Worm (Caenorhabditis elegans) whole organism, L4 larva: Measurements from ENCODE around the gene inso-1.

Experiments used
- T20F7.1 ChIP-seq: fragments of 200-800 bp; sonication (Bioruptor generic); optimal IDR thresholded peaks from 2 replicates; lab custom pipeline; 2018; ENCODE audit warnings: mild to moderate bottlenecking, missing genetic modification characterization, missing compliant biosample characterization
- T26A8.4 ChIP-seq: fragments of 200-800 bp; sonication (Bioruptor generic); IDR thresholded peaks from 2 replicates; pipeline ENCODE4 v1.3.6; 2022; ENCODE audit warnings: missing genetic modification characterization, missing compliant biosample characterization
- Y105C5A.15 ChIP-seq: fragments of 200-800 bp; sonication (Bioruptor generic); IDR thresholded peaks from 2 replicates; pipeline ENCODE4 v1.3.6; 2022; ENCODE audit warnings: missing genetic modification characterization, missing compliant biosample characterization
- Y48G9A.11 ChIP-seq: fragments of 200-800 bp; sonication (Bioruptor generic); IDR thresholded peaks from 2 replicates; pipeline ENCODE4 v1.3.6; 2022; ENCODE audit warnings: missing genetic modification reagents, missing genetic modification characterization, missing compliant biosample characterization
- aha-1 ChIP-seq: fragments of 150-350 bp; peaks from one replicate; lab custom pipeline; 2014; ENCODE audit warnings: missing biosample characterization, missing genetic modification characterization
- ceh-20 ChIP-seq: fragments of 200-800 bp; sonication (Bioruptor generic); IDR thresholded peaks from 2 replicates; pipeline ENCODE4 v1.3.6; 2022; ENCODE audit warnings: missing genetic modification reagents, missing genetic modification characterization, missing compliant biosample characterization
- ceh-44 ChIP-seq: fragments of 200-800 bp; sonication (Bioruptor generic); IDR thresholded peaks from 2 replicates; pipeline ENCODE4 v1.3.6; 2022; ENCODE audit warnings: missing genetic modification reagents, missing genetic modification characterization, missing compliant biosample characterization
- ceh-62 ChIP-seq: sonication (generic microtip); optimal IDR thresholded peaks from 2 replicates; lab custom pipeline; 2017; ENCODE audit warnings: missing biosample characterization, missing genetic modification characterization
- ces-1 ChIP-seq: fragments of 150-350 bp; sonication (generic microtip); optimal IDR thresholded peaks from 4 replicates; lab custom pipeline; 2014; ENCODE audit warnings: missing biosample characterization, missing genetic modification reagents, missing genetic modification characterization
- cey-2 ChIP-seq: sonication (generic microtip); optimal IDR thresholded peaks from 3 replicates; lab custom pipeline; 2017; ENCODE audit warnings: missing genetic modification characterization, mild to moderate bottlenecking, missing compliant biosample characterization, antibody characterized with exemption, borderline replicate concordance; ENCODE audit not compliant: insufficient read depth
- ctbp-1 ChIP-seq: fragments of 200-800 bp; sonication (Bioruptor generic); IDR thresholded peaks from 2 replicates; pipeline ENCODE4 v1.3.6; 2022; ENCODE audit warnings: missing genetic modification reagents, missing genetic modification characterization, missing compliant biosample characterization
- daf-12 ChIP-seq: fragments of 150-350 bp; optimal IDR thresholded peaks from 2 replicates; lab custom pipeline; 2014; ENCODE audit warnings: missing biosample characterization, missing genetic modification reagents, missing genetic modification characterization
- daf-19 ChIP-seq: fragments of 200-800 bp; sonication (Bioruptor generic); conservative IDR thresholded peaks from 2 replicates; pipeline ENCODE4 v1.3.6; 2022; ENCODE audit warnings: missing genetic modification characterization, missing compliant biosample characterization
- daf-8 ChIP-seq: fragments of 200-800 bp; sonication (Bioruptor generic); IDR thresholded peaks from 2 replicates; pipeline ENCODE4 v1.3.6; 2022; ENCODE audit warnings: missing genetic modification characterization, missing compliant biosample characterization
- dmd-6 ChIP-seq: fragments of 200-800 bp; sonication (Bioruptor generic); IDR thresholded peaks from 2 replicates; pipeline ENCODE4 v1.3.6; 2022; ENCODE audit warnings: missing genetic modification reagents, missing genetic modification characterization, missing compliant biosample characterization
- dmd-8 ChIP-seq: fragments of 200-800 bp; sonication (Bioruptor generic); IDR thresholded peaks from 2 replicates; pipeline ENCODE4 v1.3.6; 2022; ENCODE audit warnings: missing genetic modification characterization, missing compliant biosample characterization
- dve-1 ChIP-seq: sonication (generic microtip); optimal IDR thresholded peaks from 2 replicates; lab custom pipeline; 2017; ENCODE audit warnings: antibody characterized with exemption, mild to moderate bottlenecking, missing genetic modification characterization, missing compliant biosample characterization; ENCODE audit not compliant: insufficient read depth
- egl-27 ChIP-seq: sonication (generic microtip); optimal IDR thresholded peaks from 3 replicates; lab custom pipeline; 2017; ENCODE audit warnings: missing biosample characterization, missing genetic modification reagents, missing genetic modification characterization
- hlh-30 ChIP-seq: sonication (generic microtip); optimal IDR thresholded peaks from 2 replicates; lab custom pipeline; 2017; ENCODE audit warnings: antibody characterized with exemption, mild to moderate bottlenecking, missing genetic modification characterization, missing compliant biosample characterization; ENCODE audit not compliant: insufficient read depth
- lin-15B ChIP-seq: fragments of 150-350 bp; sonication (generic microtip); optimal IDR thresholded peaks from 3 replicates; lab custom pipeline; 2014; ENCODE audit warnings: missing biosample characterization, missing genetic modification characterization
- madf-5 ChIP-seq, 2 experiments: fragments of 200-800 bp; sonication (Bioruptor generic); IDR thresholded peaks; 2 replicates each; pipeline ENCODE4 v1.3.6; 2022; ENCODE audit warnings: missing compliant biosample characterization in 2 of 2, missing genetic modification characterization in 2 of 2
- madf-9 ChIP-seq: fragments of 200-800 bp; sonication (Bioruptor generic); conservative IDR thresholded peaks from 2 replicates; pipeline ENCODE4 v1.3.6; 2022; ENCODE audit warnings: missing genetic modification reagents, missing genetic modification characterization, missing compliant biosample characterization
- mdt-29 ChIP-seq: fragments of 200-800 bp; sonication (Bioruptor generic); IDR thresholded peaks from 2 replicates; pipeline ENCODE4 v1.3.6; 2022; ENCODE audit warnings: missing genetic modification reagents, missing genetic modification characterization, missing compliant biosample characterization
- mep-1 ChIP-seq: fragments of 150-350 bp; sonication (generic microtip); optimal IDR thresholded peaks from 3 replicates; lab custom pipeline; 2014; ENCODE audit warnings: missing biosample characterization, missing genetic modification characterization
- mes-2 ChIP-seq: sonication (generic microtip); optimal IDR thresholded peaks from 2 replicates; lab custom pipeline; 2016; ENCODE audit warnings: missing genotype, mild to moderate bottlenecking, missing genetic modification characterization, missing compliant biosample characterization; ENCODE audit not compliant: poor library complexity, severe bottlenecking
- nhr-25 ChIP-seq: sonication (generic microtip); optimal IDR thresholded peaks from 2 replicates; lab custom pipeline; 2017; ENCODE audit warnings: missing genetic modification characterization, mild to moderate bottlenecking, missing compliant biosample characterization, antibody characterized with exemption, moderate library complexity, borderline replicate concordance; ENCODE audit not compliant: insufficient read depth
- nhr-42 ChIP-seq: fragments of 200-800 bp; sonication (Bioruptor generic); IDR thresholded peaks from 2 replicates; pipeline ENCODE4 v1.3.6; 2022; ENCODE audit warnings: missing genetic modification characterization, missing compliant biosample characterization
- nhr-48 ChIP-seq: sonication (generic microtip); optimal IDR thresholded peaks from 2 replicates; lab custom pipeline; 2016; ENCODE audit warnings: mild to moderate bottlenecking, missing genetic modification characterization, missing compliant biosample characterization
- nhr-77 ChIP-seq: fragments of 150-350 bp; optimal IDR thresholded peaks from 2 replicates; lab custom pipeline; 2014; ENCODE audit warnings: missing biosample characterization, missing genetic modification characterization
- pha-4 ChIP-seq, 2 experiments: fragments of 150-350 bp in 1 of 2; fragments of 200-800 bp in 1 of 2; sonication (Bioruptor generic) in 1 of 2; IDR thresholded peaks in 1 of 2; optimal IDR thresholded peaks in 1 of 2; 2 replicates each; pipeline versions ENCODE4 v1.3.6 to Lab custom; 2014 to 2022; ENCODE audit warnings: missing genetic modification characterization in 2 of 2, missing genetic modification reagents in 2 of 2, missing biosample characterization in 1 of 2, missing compliant biosample characterization in 1 of 2
- php-3 ChIP-seq: fragments of 200-800 bp; sonication (Bioruptor generic); IDR thresholded peaks from 2 replicates; pipeline ENCODE4 v1.3.6; 2022; ENCODE audit warnings: missing genetic modification reagents, missing genetic modification characterization, missing compliant biosample characterization
- saeg-2 ChIP-seq: fragments of 200-800 bp; sonication (Bioruptor generic); IDR thresholded peaks from 2 replicates; pipeline ENCODE4 v1.3.6; 2022; ENCODE audit warnings: missing genetic modification reagents, missing genetic modification characterization, missing compliant biosample characterization
- skn-1 ChIP-seq: fragments of 150-350 bp; optimal IDR thresholded peaks from 2 replicates; lab custom pipeline; 2014; ENCODE audit warnings: missing biosample characterization, missing genetic modification characterization
- spr-1 ChIP-seq: sonication (generic microtip); optimal IDR thresholded peaks from 2 replicates; lab custom pipeline; 2016; ENCODE audit warnings: mild to moderate bottlenecking, missing genetic modification characterization, missing compliant biosample characterization
- spr-3 ChIP-seq: fragments of 200-800 bp; sonication (Bioruptor generic); optimal IDR thresholded peaks from 2 replicates; lab custom pipeline; 2018; ENCODE audit warnings: mild to moderate bottlenecking, missing genetic modification characterization, missing compliant biosample characterization
- tra-1 ChIP-seq: fragments of 200-800 bp; sonication (Bioruptor generic); IDR thresholded peaks from 2 replicates; pipeline ENCODE4 v1.3.6; 2022; ENCODE audit warnings: missing genetic modification reagents, missing genetic modification characterization, missing compliant biosample characterization
- unc-39 ChIP-seq: sonication (generic microtip); optimal IDR thresholded peaks from 2 replicates; lab custom pipeline; 2017; ENCODE audit warnings: missing biosample characterization, missing genetic modification characterization
- zag-1 ChIP-seq: fragments of 150-350 bp; optimal IDR thresholded peaks from 2 replicates; lab custom pipeline; 2014; ENCODE audit warnings: missing biosample characterization, missing genetic modification characterization
- zfp-3 ChIP-seq: fragments of 200-800 bp; sonication (Bioruptor generic); conservative IDR thresholded peaks from 2 replicates; pipeline ENCODE4 v1.3.6; 2022; ENCODE audit warnings: missing genetic modification reagents, missing genetic modification characterization, missing compliant biosample characterization
- ztf-11 ChIP-seq: fragments of 150-350 bp; optimal IDR thresholded peaks from 2 replicates; lab custom pipeline; 2014; ENCODE audit warnings: missing biosample characterization, missing genetic modification characterization

Gene inso-1

DNA sequence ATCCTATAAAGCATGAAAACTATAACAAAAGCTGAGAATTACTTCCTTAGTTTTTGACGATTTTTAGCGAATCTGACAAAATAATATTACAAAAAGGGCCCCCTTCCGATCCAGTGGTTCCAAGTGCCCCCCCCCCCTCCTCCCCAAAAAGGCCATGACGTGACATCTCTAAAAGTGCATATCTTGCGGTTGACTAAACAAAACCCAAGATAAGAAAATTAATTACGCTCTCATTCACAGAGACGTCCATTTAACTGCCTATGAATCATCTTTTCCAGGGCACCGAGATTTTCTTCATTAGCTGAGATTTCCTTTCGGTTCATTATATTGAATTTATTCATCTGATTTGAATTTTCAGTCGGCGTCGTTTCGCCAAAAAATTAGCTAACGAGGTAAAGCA, at the start of gene inso-1:
TSS of gene inso-1 (plus strand) at position 301 of the 400 bp plus-strand sequence.
- TF ChIP-seq nhr-77 (tag; lab: Kevin White, UChicago), result no peak
- no peak for TF ChIP-seq T20F7.1 (GFP tag; lab: Kevin White, UChicago)
- TF ChIP-seq Y105C5A.15 (GFP tag; lab: Robert Waterston, UW), result no peak
- peak; percentile 33 for TF ChIP-seq aha-1
- no peak for TF ChIP-seq ceh-20 (GFP tag; lab: Robert Waterston, UW)
- TF ChIP-seq T26A8.4 (GFP tag; lab: Robert Waterston, UW), result no peak

DNA sequence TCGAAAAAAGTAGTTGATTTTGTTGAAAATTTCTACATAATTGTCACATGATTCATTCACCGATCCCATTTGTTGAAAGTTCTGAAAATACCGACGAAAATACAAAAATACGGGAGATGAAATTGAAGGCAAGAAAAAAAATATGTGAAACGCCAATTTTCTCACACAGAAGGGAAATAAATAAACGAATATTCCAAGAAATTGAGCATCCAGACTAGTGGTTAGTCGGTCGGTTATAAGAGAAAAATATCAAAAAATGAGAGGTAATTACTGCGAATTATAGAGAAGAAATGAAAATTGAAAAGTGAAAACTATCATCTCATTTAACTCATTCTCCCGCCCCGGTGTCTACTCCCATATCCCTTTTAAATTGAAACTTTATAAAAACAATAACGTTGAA, 44.4 kb upstream of the inso-1 start, which contains the start of gene npr-11:
TSS of gene npr-11 (minus strand) at position 101 of the 400 bp plus-strand sequence.
- TF ChIP-seq daf-19 (GFP tag; lab: Robert Waterston, UW) (no peak), madf-9 (no peak)

ce11 chrX:1257668-1258067, 42.3 kb upstream of the inso-1 start:
- TF ChIP-seq madf-9 (no peak), nhr-25 (tag; lab: Kevin White, UChicago) (no peak), aha-1 (peak; percentile 94), spr-3 (no peak), Y48G9A.11 (GFP tag; lab: Robert Waterston, UW) (no peak)

ce11 chrX:1265336-1265735, 34.6 kb upstream of the inso-1 start:
- TF ChIP-seq ceh-44 (GFP tag; lab: Robert Waterston, UW), result no peak
- peak; percentile 91 for TF ChIP-seq ces-1 (GFP tag; lab: Kevin White, UChicago)
- TF ChIP-seq ctbp-1 (GFP tag; lab: Robert Waterston, UW), result 0 out of 2 replicates have a peak, but pooled peaks have one; percentile 29

- TF ChIP-seq ceh-62 (no peak), skn-1 (no peak), ceh-44 (GFP tag; lab: Robert Waterston, UW) (no peak), ztf-11 (no peak), madf-5 (GFP tag; IDR thresholded peaks at IDR 0.05; lab: Robert Waterston, UW) (no peak), nhr-25 (tag; lab: Kevin White, UChicago) (no peak), ctbp-1 (GFP tag; lab: Robert Waterston, UW) (no peak), pha-4 (GFP tag; IDR thresholded peaks at IDR 0.05; lab: Robert Waterston, UW) (no peak), pha-4 (tag; optimal IDR thresholded peaks at IDR 0.05; lab: Kevin White, UChicago) (no peak), daf-12 (tag; lab: Kevin White, UChicago) (no peak), mes-2 (tag; lab: Kevin White, UChicago) (no peak), mdt-29 (no peak), zfp-3 (GFP tag; lab: Robert Waterston, UW) (no peak), dve-1 (tag; lab: Kevin White, UChicago) (no peak), daf-8 (GFP tag; lab: Robert Waterston, UW) (no peak), mep-1 (no peak), nhr-77 (tag; lab: Kevin White, UChicago) (no peak)
Observed at ce11 chrX:1270598-1270997, 29.4 kb upstream of the inso-1 start, which contains the start of gene C25G6.1. TSS of gene C25G6.1 (plus strand) at chrX:1270898.

- TF ChIP-seq nhr-42 (GFP tag; lab: Robert Waterston, UW) (no peak), T20F7.1 (GFP tag; lab: Kevin White, UChicago) (peak; percentile 57), saeg-2 (no peak), dmd-8 (GFP tag; lab: Robert Waterston, UW) (no peak), tra-1 (GFP tag; lab: Robert Waterston, UW) (peak; percentile 81), cey-2 (tag; lab: Kevin White, UChicago) (no peak), ces-1 (GFP tag; lab: Kevin White, UChicago) (no peak), lin-15B (tag; lab: Kevin White, UChicago) (no peak), hlh-30 (tag; lab: Kevin White, UChicago) (peak; percentile 71), ctbp-1 (GFP tag; lab: Robert Waterston, UW) (no peak), spr-1 (no peak), mep-1 (peak; percentile 57), egl-27 (tag; lab: Kevin White, UChicago) (no peak), madf-9 (no peak), dmd-6 (peak; percentile 95), nhr-48 (tag; lab: Kevin White, UChicago) (peak; percentile 83), unc-39 (tag; lab: Kevin White, UChicago) (no peak), aha-1 (no peak), php-3 (GFP tag; lab: Robert Waterston, UW) (peak; percentile 96), ceh-62 (no peak), zag-1 (tag; lab: Kevin White, UChicago) (no peak)
Observed at ce11 chrX:1272539-1272938, 27.4 kb upstream of the inso-1 start, which contains the start of gene C52B11.5. TSS of gene C52B11.5 (plus strand) at chrX:1272788.
